Worm (Caenorhabditis elegans) whole organism, midembryonic: ENCODE results near the gene F54E4.4.

Experiments used
- T22C8.4 ChIP-seq: fragments of 200-800 bp; sonication (Bioruptor generic); IDR thresholded peaks from 2 replicates; pipeline ENCODE4 v1.3.6; 2022; ENCODE audit warnings: missing genetic modification characterization, missing compliant biosample characterization
- cog-1 ChIP-seq: sonication (generic microtip); optimal IDR thresholded peaks from 2 replicates; lab custom pipeline; 2016; ENCODE audit warnings: missing genetic modification characterization, missing compliant biosample characterization
- flt-1 ChIP-seq: fragments of 200-800 bp; sonication (Bioruptor generic); IDR thresholded peaks from 2 replicates; pipeline ENCODE4 v1.3.6; 2022; ENCODE audit warnings: missing genetic modification characterization, missing compliant biosample characterization
- klf-2 ChIP-seq: fragments of 200-800 bp; sonication (Bioruptor generic); conservative IDR thresholded peaks from 2 replicates; pipeline ENCODE4 v1.3.6; 2022; ENCODE audit warnings: missing genetic modification reagents, missing genetic modification characterization, missing compliant biosample characterization
- med-1 ChIP-seq: sonication (generic microtip); optimal IDR thresholded peaks from 2 replicates; lab custom pipeline; 2017; ENCODE audit warnings: missing genetic modification characterization, mild to moderate bottlenecking, missing compliant biosample characterization, antibody characterized with exemption, missing genetic modification reagents; ENCODE audit not compliant: insufficient read depth
- ref-1 ChIP-seq: fragments of 200-800 bp; sonication (Bioruptor generic); conservative IDR thresholded peaks from 2 replicates; pipeline ENCODE4 v1.3.6; 2022; ENCODE audit warnings: missing genetic modification reagents, missing genetic modification characterization, missing compliant biosample characterization
- ztf-23 ChIP-seq: fragments of 200-800 bp; sonication (Bioruptor generic); IDR thresholded peaks from 2 replicates; pipeline ENCODE4 v1.3.6; 2022; ENCODE audit warnings: missing genetic modification reagents, missing genetic modification characterization, missing compliant biosample characterization
- ztf-29 ChIP-seq: fragments of 200-800 bp; sonication (Bioruptor generic); IDR thresholded peaks from 2 replicates; pipeline ENCODE4 v1.3.6; 2022; ENCODE audit warnings: missing genetic modification reagents, missing genetic modification characterization, missing compliant biosample characterization

DNA sequence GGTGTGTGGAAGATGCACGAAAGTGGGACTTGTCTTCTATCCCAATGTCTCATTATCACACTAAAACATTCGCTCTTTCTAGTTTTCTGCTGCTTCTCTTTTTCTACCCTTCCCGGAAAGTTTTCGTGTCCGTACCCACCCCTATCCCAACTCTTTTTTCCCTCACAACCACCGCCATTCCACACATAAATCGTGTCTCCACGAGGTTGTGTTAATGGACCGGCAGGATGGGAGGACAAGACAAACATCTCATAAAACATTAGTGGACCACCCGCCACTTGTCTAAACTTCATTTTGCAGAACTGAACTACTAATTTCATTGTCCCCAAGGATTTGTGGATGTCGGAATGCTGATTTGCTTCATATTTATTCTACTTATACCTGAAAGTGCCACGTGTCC lies 28.7 kb upstream of the F54E4.4 start, which contains the start of gene slt-1:
- TF ChIP-seq flt-1 (no peak), ref-1 (GFP tag; lab: Robert Waterston, UW) (no peak), ztf-29 (GFP tag; lab: Robert Waterston, UW) (no peak), cog-1 (tag; lab: Kevin White, UChicago) (no peak), T22C8.4 (GFP tag; lab: Robert Waterston, UW) (no peak), ztf-23 (GFP tag; lab: Robert Waterston, UW) (no peak), med-1 (no peak), klf-2 (GFP tag; lab: Robert Waterston, UW) (no peak)
